Worm (Caenorhabditis elegans): ENCODE data around the gene C16C8.25.

C16C8.25 gene

DNA sequence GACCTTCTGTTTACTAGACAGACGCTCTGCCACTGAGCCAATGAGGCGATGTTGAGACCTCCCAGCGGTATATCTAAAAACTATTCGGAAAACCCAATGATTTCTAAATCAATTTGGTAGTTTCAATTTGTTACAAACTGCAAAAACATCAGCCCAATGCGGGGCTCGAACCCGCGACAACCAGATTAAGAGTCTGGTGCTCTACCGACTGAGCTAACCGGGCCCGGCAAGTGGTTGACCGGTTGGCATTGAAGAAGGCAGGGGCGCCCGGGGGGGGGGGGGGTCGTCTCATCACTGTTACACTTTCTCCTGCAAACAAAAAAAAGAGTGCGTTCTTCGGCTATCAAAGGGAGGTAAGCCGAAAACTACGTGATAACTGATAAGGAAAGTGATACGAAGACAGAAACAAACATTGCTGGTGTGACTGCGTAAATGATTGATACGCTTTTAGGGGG, 9.8 kb upstream of the C16C8.25 start (continued):
- no peak for TF ChIP-seq lir-1 (GFP tag; conservative IDR thresholded peaks at IDR 0.05)
- peak; percentile 90 for TF ChIP-seq rpc-1 (optimal IDR thresholded peaks at IDR 0.05)
- peak; percentile 87 for TF ChIP-seq rpc-1 (tag; optimal IDR thresholded peaks at IDR 0.05)
- TF ChIP-seq lin-35 (GFP tag; optimal IDR thresholded peaks at IDR 0.05) = peak in 1 of 3 experiments; percentile 39
- no peak for TF ChIP-seq F37B4.10 (GFP tag; IDR thresholded peaks at IDR 0.05)
- TF ChIP-seq dpff-1 (tag; optimal IDR thresholded peaks at IDR 0.05) = no peak
- no peak for TF ChIP-seq lsy-27 (tag; optimal IDR thresholded peaks at IDR 0.05; ENCODE audit: borderline replicate concordance, insufficient read depth)
- TF ChIP-seq nhr-90 (tag; optimal IDR thresholded peaks at IDR 0.05) = peak; percentile 92
- TF ChIP-seq ztf-6 (GFP tag; IDR thresholded peaks at IDR 0.05) = no peak
- TF ChIP-seq pbrm-1 (GFP tag; IDR thresholded peaks at IDR 0.05) = peak; percentile 81
- peak; percentile 75 for TF ChIP-seq ekl-4 (GFP tag; IDR thresholded peaks at IDR 0.05)
- no peak for TF ChIP-seq attf-3 (GFP tag; conservative IDR thresholded peaks at IDR 0.05)
- TF ChIP-seq ccch-3 (GFP tag; optimal IDR thresholded peaks at IDR 0.05) = no peak
- TF ChIP-seq hrde-1 (tag; optimal IDR thresholded peaks at IDR 0.05; ENCODE audit: borderline replicate concordance) = peak; percentile 51
- TF ChIP-seq B0035.1 (tag; optimal IDR thresholded peaks at IDR 0.05) = peak; percentile 27
- TF ChIP-seq pha-4 (tag; optimal IDR thresholded peaks at IDR 0.05) = no peak
- TF ChIP-seq ceh-27 (GFP tag; optimal IDR thresholded peaks at IDR 0.05) = peak; percentile 48
- no peak for TF ChIP-seq ZK185.1 (tag; optimal IDR thresholded peaks at IDR 0.05; ENCODE audit: poor library complexity, severe bottlenecking)
- TF ChIP-seq dpl-1 (GFP tag; optimal IDR thresholded peaks at IDR 0.05) = no peak
- peak; percentile 87 for TF ChIP-seq Y56A3A.18 (GFP tag; IDR thresholded peaks at IDR 0.05)
- no peak for TF ChIP-seq mel-28 (tag; optimal IDR thresholded peaks at IDR 0.05; ENCODE audit: borderline replicate concordance)
- peak; percentile 30; the same call in 1 of the 2 replicates for TF ChIP-seq C06A6.2 (GFP tag; conservative IDR thresholded peaks at IDR 0.05)
- no peak for TF ChIP-seq lin-40 (tag; optimal IDR thresholded peaks at IDR 0.05)
- peak; percentile 75 for TF ChIP-seq ceh-79 (tag; optimal IDR thresholded peaks at IDR 0.05)
- TF ChIP-seq die-1 (tag; optimal IDR thresholded peaks at IDR 0.05) = peak; percentile 80
- TF ChIP-seq F33H1.4 (GFP tag; IDR thresholded peaks at IDR 0.05) = 0 out of 2 replicates have a peak, but pooled peaks have one; percentile 32
- peak; percentile 65 for TF ChIP-seq F10E7.11 (tag; optimal IDR thresholded peaks at IDR 0.05)
- no peak for TF ChIP-seq madf-8 (GFP tag; conservative IDR thresholded peaks at IDR 0.05)
- peak; percentile 97 for TF ChIP-seq B0261.1 (tag; optimal IDR thresholded peaks at IDR 0.05)
- 0 out of 2 replicates have a peak, but pooled peaks have one; percentile 79 for TF ChIP-seq nhr-120 (GFP tag; IDR thresholded peaks at IDR 0.05)
- no peak for TF ChIP-seq F57C9.4 (tag; optimal IDR thresholded peaks at IDR 0.05)

- no peak for TF ChIP-seq sea-2 (GFP tag; IDR thresholded peaks at IDR 0.05)
- TF ChIP-seq snpc-4 (GFP tag; optimal IDR thresholded peaks at IDR 0.05) = no peak
- TF ChIP-seq snpc-4 (tag; optimal IDR thresholded peaks at IDR 0.05) = peak in 2 of 4 experiments; percentile 36 to 78
- TF ChIP-seq snpc-1.1 (tag; optimal IDR thresholded peaks at IDR 0.05; ENCODE audit: insufficient read depth) = peak; percentile 29
- TF ChIP-seq K11D2.4 (GFP tag; IDR thresholded peaks at IDR 0.05) = no peak
These were observed 9.0 kb upstream of the C16C8.25 start for ce11 chrII:3439842-3440640.

DNA sequence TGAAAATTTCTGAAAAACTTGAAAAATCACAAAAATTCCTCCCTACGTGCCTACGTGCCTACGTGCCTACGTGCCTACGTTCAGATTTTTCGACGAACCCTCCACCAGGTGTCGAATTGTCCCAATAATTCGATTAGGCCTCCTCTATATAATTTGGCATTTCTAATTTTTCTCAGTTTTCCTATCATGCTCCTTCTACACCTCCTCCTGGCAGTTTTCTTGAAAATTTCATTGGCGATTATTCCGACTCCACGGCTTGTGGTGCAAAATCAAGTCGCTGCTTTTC, 8.4 kb upstream of the C16C8.25 start, which contains the start of gene C16C8.17:
Gene C16C8.17, plus strand, starts transcription at position 187 of the 286 bp plus-strand sequence.
- TF ChIP-seq B0261.1 (tag; optimal IDR thresholded peaks at IDR 0.05) = no peak
- no peak for TF ChIP-seq F57C9.4 (tag; optimal IDR thresholded peaks at IDR 0.05)
- TF ChIP-seq rpc-1 (optimal IDR thresholded peaks at IDR 0.05) = no peak
- no peak for TF ChIP-seq rpc-1 (tag; optimal IDR thresholded peaks at IDR 0.05)
- TF ChIP-seq rec-8 (tag; optimal IDR thresholded peaks at IDR 0.05) = no peak
- TF ChIP-seq ceh-40 (GFP tag; IDR thresholded peaks at IDR 0.05) = no peak
- TF ChIP-seq cebp-1 (GFP tag; IDR thresholded peaks at IDR 0.05) = no peak
- TF ChIP-seq cebp-1 (tag; optimal IDR thresholded peaks at IDR 0.05) = no peak
- no peak for TF ChIP-seq akir-1 (GFP tag; optimal IDR thresholded peaks at IDR 0.05)
- no peak for TF ChIP-seq dpl-1 (GFP tag; optimal IDR thresholded peaks at IDR 0.05)
- no peak for TF ChIP-seq ccch-3 (GFP tag; optimal IDR thresholded peaks at IDR 0.05)
- no peak for TF ChIP-seq ztf-25 (GFP tag; IDR thresholded peaks at IDR 0.05)
- TF ChIP-seq ztf-28 (GFP tag; IDR thresholded peaks at IDR 0.05) = no peak
- no peak for TF ChIP-seq fkh-3 (tag; optimal IDR thresholded peaks at IDR 0.05)
- TF ChIP-seq nhr-90 (tag; optimal IDR thresholded peaks at IDR 0.05) = no peak
- no peak for TF ChIP-seq F37B4.10 (GFP tag; IDR thresholded peaks at IDR 0.05)

Data from whole organism, young adult.